Fruit fly (Drosophila melanogaster) S2 (cell line): ENCODE results near the gene Rga.
A peak's percentile ranks its signal among the peaks of the same experiment; 100 is the strongest.

Source experiments
- CG8478 ChIP-seq: fragments of >200 bp; optimal IDR thresholded peaks from 2 replicates; lab custom pipeline; 2018
- CTCF ChIP-seq, 2 experiments: fragments of >200 bp; optimal IDR thresholded peaks; 2 replicates each; lab custom pipeline; 2018

DNA sequence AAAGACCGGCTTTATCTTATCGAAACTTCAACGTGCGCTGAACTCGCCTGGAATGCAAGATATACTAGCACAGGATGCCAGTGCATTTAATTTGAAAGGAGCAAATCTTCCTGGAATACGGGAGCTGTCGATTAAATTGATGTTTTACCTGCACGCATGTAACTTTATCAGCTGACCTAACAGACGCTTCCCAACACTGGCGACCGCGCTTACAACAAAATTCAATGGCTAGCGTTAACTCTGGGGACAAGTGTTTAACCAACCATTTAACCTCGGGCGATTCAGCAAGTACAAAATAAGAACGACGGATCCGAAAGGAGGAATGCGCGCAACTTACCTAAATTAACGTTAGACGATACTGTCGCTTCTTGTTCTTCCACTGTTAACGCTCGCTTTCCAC is 1.2 kb downstream of the Rga start:
- TF ChIP-seq CTCF (optimal IDR thresholded peaks at IDR 0.05; lab: Kevin White, UChicago) (peak in 1 of 2 experiments; percentile 42), CG8478 (no peak)
